Worm (Caenorhabditis elegans): ENCODE measurements around the gene mrpl-45.

Gene mrpl-45

DNA sequence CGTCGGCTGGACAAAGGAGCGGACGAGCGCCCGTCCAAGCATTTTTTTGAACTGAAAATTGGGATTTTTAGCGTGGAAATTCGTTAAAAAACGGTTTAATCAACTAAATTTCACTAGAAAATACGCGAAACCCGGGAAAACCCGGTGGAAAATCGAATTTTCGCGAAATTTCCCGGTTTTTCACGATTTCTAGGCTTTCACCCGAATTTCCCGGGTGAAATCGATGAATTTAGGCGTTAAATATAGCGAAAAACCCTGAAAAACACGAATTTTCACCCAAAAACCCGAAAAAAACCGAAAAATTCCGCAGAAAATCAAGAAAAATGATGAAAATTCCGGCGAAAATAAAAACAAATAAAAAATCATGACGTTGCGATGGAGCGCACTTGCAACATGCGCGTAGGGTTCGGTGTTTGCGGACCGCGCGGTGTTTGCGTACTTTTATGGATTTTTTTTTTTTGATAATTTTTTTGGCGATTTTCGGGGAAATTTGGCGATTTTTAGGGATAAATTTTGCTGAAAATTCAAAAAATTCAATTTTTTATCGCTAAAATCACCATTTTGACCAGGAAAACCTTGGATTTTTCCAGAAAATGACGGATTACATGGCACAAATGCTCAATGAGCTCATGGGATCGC lies at the start of gene mrpl-45, which contains the start of gene Y119D3B.12:
TSS of gene mrpl-45 (minus strand) at position 51 of the 639 bp plus-strand sequence.
TSS of gene Y119D3B.12 (plus strand) at position 589 of the 639 bp plus-strand sequence.
- TF ChIP-seq dpl-1 (GFP tag; optimal IDR thresholded peaks at IDR 0.05) = peak; percentile 5
- no peak for TF ChIP-seq ccch-3 (GFP tag; optimal IDR thresholded peaks at IDR 0.05)
- TF ChIP-seq ztf-22 (GFP tag; optimal IDR thresholded peaks at IDR 0.05) = no peak
- peak; percentile 29 for TF ChIP-seq gei-17 (GFP tag; optimal IDR thresholded peaks at IDR 0.05)
- TF ChIP-seq tbp1 (GFP tag; optimal IDR thresholded peaks at IDR 0.05) = peak; percentile 39
- no peak for TF ChIP-seq ama-1 (optimal IDR thresholded peaks at IDR 0.05)
- TF ChIP-seq ama-1 (GFP tag; optimal IDR thresholded peaks at IDR 0.05) = no peak
- peak; percentile 99 for TF ChIP-seq mcd-1 (GFP tag; IDR thresholded peaks at IDR 0.05)
- TF ChIP-seq him-1 (tag; optimal IDR thresholded peaks at IDR 0.05) = no peak
- no peak for TF ChIP-seq ztf-6 (GFP tag; IDR thresholded peaks at IDR 0.05)
- TF ChIP-seq F23B12.7 (tag; optimal IDR thresholded peaks at IDR 0.05; ENCODE audit: insufficient read depth) = peak; percentile 46
- TF ChIP-seq ceh-27 (GFP tag; optimal IDR thresholded peaks at IDR 0.05) = peak; percentile 50
- peak; percentile 56 for TF ChIP-seq hmg-1.2 (GFP tag; IDR thresholded peaks at IDR 0.05)
- no peak for TF ChIP-seq F57C9.4 (tag; optimal IDR thresholded peaks at IDR 0.05)
- no peak for TF ChIP-seq somi-1 (GFP tag; optimal IDR thresholded peaks at IDR 0.05)
- no peak for TF ChIP-seq aptf-3 (GFP tag; IDR thresholded peaks at IDR 0.05)
- TF ChIP-seq T26A5.8 (tag; optimal IDR thresholded peaks at IDR 0.05) = no peak
- peak; percentile 71 for TF ChIP-seq nfyb-1 (GFP tag; IDR thresholded peaks at IDR 0.05)
- peak; percentile 42 for TF ChIP-seq rcor-1 (GFP tag; IDR thresholded peaks at IDR 0.05)
- peak in 1 of 3 experiments; percentile 71 for TF ChIP-seq lin-35 (GFP tag; optimal IDR thresholded peaks at IDR 0.05)
- TF ChIP-seq nhr-80 (tag; optimal IDR thresholded peaks at IDR 0.05) = peak; percentile 11
- no peak for TF ChIP-seq tbx-9 (tag; optimal IDR thresholded peaks at IDR 0.05; ENCODE audit: borderline replicate concordance)
- no peak for TF ChIP-seq F52B5.7 (tag; optimal IDR thresholded peaks at IDR 0.05)
- TF ChIP-seq cebp-2 (GFP tag; IDR thresholded peaks at IDR 0.05) = no peak
- no peak for TF ChIP-seq C17E4.6 (GFP tag; IDR thresholded peaks at IDR 0.05)
- no peak for TF ChIP-seq atf-7 (tag; optimal IDR thresholded peaks at IDR 0.05)
- TF ChIP-seq snpc-1.3 (tag; optimal IDR thresholded peaks at IDR 0.05; ENCODE audit: insufficient read depth) = peak; percentile 63
- no peak for TF ChIP-seq ceh-40 (GFP tag; IDR thresholded peaks at IDR 0.05)
- 0 out of 2 replicates have a peak, but pooled peaks have one; percentile 55 for TF ChIP-seq ekl-4 (GFP tag; IDR thresholded peaks at IDR 0.05)
- TF ChIP-seq lag-1 (GFP tag; IDR thresholded peaks at IDR 0.05) = no peak
- TF ChIP-seq zim-3 (tag; optimal IDR thresholded peaks at IDR 0.05) = no peak
- TF ChIP-seq snpc-3.4 (tag; optimal IDR thresholded peaks at IDR 0.05) = peak; percentile 43
- TF ChIP-seq lsl-1 (GFP tag; optimal IDR thresholded peaks at IDR 0.05) = peak; percentile 52
- TF ChIP-seq B0336.3 (GFP tag; IDR thresholded peaks at IDR 0.05) = 0 out of 2 replicates have a peak, but pooled peaks have one; percentile 49
- TF ChIP-seq sptf-2 (GFP tag; optimal IDR thresholded peaks at IDR 0.05) = no peak
- TF ChIP-seq F37B4.10 (GFP tag; IDR thresholded peaks at IDR 0.05) = no peak
- TF ChIP-seq ceh-91 (GFP tag; IDR thresholded peaks at IDR 0.05) = 0 out of 2 replicates have a peak, but pooled peaks have one; percentile 16
- TF ChIP-seq lin-26 (GFP tag; IDR thresholded peaks at IDR 0.05) = no peak
- no peak for TF ChIP-seq Y79H2A.3 (GFP tag; conservative IDR thresholded peaks at IDR 0.05)
- no peak for TF ChIP-seq hlh-12 (tag; optimal IDR thresholded peaks at IDR 0.05)
- TF ChIP-seq ceh-58 (GFP tag; IDR thresholded peaks at IDR 0.05) = no peak
- peak; percentile 66 for TF ChIP-seq lin-40 (tag; optimal IDR thresholded peaks at IDR 0.05)
- TF ChIP-seq nhr-120 (GFP tag; IDR thresholded peaks at IDR 0.05) = no peak
- TF ChIP-seq athp-1 (tag; optimal IDR thresholded peaks at IDR 0.05) = peak; percentile 66
- TF ChIP-seq ets-4 (GFP tag; optimal IDR thresholded peaks at IDR 0.05) = no peak
- no peak for TF ChIP-seq mes-4 (tag; optimal IDR thresholded peaks at IDR 0.05)
- TF ChIP-seq attf-5 (GFP tag; optimal IDR thresholded peaks at IDR 0.05) = peak; percentile 86
- TF ChIP-seq rec-8 (tag; optimal IDR thresholded peaks at IDR 0.05) = no peak
- no peak for TF ChIP-seq nfya-2 (GFP tag; IDR thresholded peaks at IDR 0.05)

Data from whole organism, young adult.